Worm (Caenorhabditis elegans) whole organism, L2 larva: ENCODE measurements around the gene rev-3.

ENCODE experiments used
- blmp-1 ChIP-seq: sonication (generic microtip); optimal IDR thresholded peaks from 2 replicates; lab custom pipeline; 2017; ENCODE audit warnings: missing genetic modification characterization, mild to moderate bottlenecking, missing compliant biosample characterization, antibody characterized with exemption, moderate library complexity; ENCODE audit not compliant: insufficient read depth
- egl-27 ChIP-seq: sonication (generic microtip); optimal IDR thresholded peaks from 3 replicates; lab custom pipeline; 2017; ENCODE audit warnings: missing biosample characterization, missing genetic modification reagents, missing genetic modification characterization
- elt-3 ChIP-seq: sonication (generic microtip); optimal IDR thresholded peaks from 2 replicates; lab custom pipeline; 2017; ENCODE audit warnings: missing biosample characterization, missing genetic modification characterization
- gmeb-1 ChIP-seq: fragments of 150-350 bp; optimal IDR thresholded peaks from 2 replicates; lab custom pipeline; 2014; ENCODE audit warnings: missing biosample characterization, missing genetic modification characterization
- nhr-10 ChIP-seq: sonication (generic microtip); optimal IDR thresholded peaks from 2 replicates; lab custom pipeline; 2017; ENCODE audit warnings: missing biosample characterization, missing genetic modification characterization
- nhr-11 ChIP-seq: fragments of 150-350 bp; optimal IDR thresholded peaks from 2 replicates; lab custom pipeline; 2014; ENCODE audit warnings: missing biosample characterization, missing genetic modification characterization
- nhr-129 ChIP-seq: fragments of 150-350 bp; optimal IDR thresholded peaks from 2 replicates; lab custom pipeline; 2014; ENCODE audit warnings: missing biosample characterization, missing genetic modification characterization
- nhr-25 ChIP-seq: fragments of 150-350 bp; sonication (generic microtip); optimal IDR thresholded peaks from 3 replicates; lab custom pipeline; 2014; ENCODE audit warnings: missing biosample characterization, missing genetic modification characterization
- ztf-4 ChIP-seq: fragments of 150-350 bp; optimal IDR thresholded peaks from 2 replicates; lab custom pipeline; 2014; ENCODE audit warnings: missing biosample characterization, missing genetic modification characterization

- TF ChIP-seq gmeb-1 (tag; lab: Kevin White, UChicago) = no peak
- no peak for TF ChIP-seq elt-3
- TF ChIP-seq ztf-4 = no peak
- no peak for TF ChIP-seq blmp-1 (tag; lab: Kevin White, UChicago)
- TF ChIP-seq nhr-11 (tag; lab: Kevin White, UChicago) = no peak
- no peak for TF ChIP-seq nhr-129
- TF ChIP-seq nhr-10 (tag; lab: Kevin White, UChicago) = no peak
- TF ChIP-seq egl-27 = no peak
- TF ChIP-seq nhr-25 (tag; lab: Kevin White, UChicago) = no peak
Observed at ce11 chrIII:5834053-5834452, 43.6 kb upstream of the rev-3 start, which contains the start of gene R12B2.6.
